Fruit fly (Drosophila melanogaster) whole organism, prepupa: ENCODE results near the gene CG6276.

Source experiments
- CG8119 ChIP-seq: fragments of 200-800 bp; sonication (Bioruptor generic); IDR thresholded peaks from 3 replicates; pipeline ENCODE4 v1.3.6; 2022; ENCODE audit warnings: missing biosample characterization, missing genetic modification characterization
- Hr39 ChIP-seq: fragments of 200-800 bp; sonication (Bioruptor generic); optimal IDR thresholded peaks from 2 replicates; lab custom pipeline; 2016; ENCODE audit warnings: missing biosample characterization, missing genetic modification characterization
- dsx ChIP-seq: fragments of 200-800 bp; optimal IDR thresholded peaks from 3 replicates; lab custom pipeline; 2019; ENCODE audit warnings: missing biosample characterization, mild to moderate bottlenecking, missing genetic modification characterization, moderate library complexity; ENCODE audit not compliant: poor library complexity, severe bottlenecking
- net ChIP-seq: fragments of 200-800 bp; sonication (Bioruptor generic); optimal IDR thresholded peaks from 3 replicates; lab custom pipeline; 2016; ENCODE audit warnings: missing biosample characterization, missing genetic modification characterization

DNA sequence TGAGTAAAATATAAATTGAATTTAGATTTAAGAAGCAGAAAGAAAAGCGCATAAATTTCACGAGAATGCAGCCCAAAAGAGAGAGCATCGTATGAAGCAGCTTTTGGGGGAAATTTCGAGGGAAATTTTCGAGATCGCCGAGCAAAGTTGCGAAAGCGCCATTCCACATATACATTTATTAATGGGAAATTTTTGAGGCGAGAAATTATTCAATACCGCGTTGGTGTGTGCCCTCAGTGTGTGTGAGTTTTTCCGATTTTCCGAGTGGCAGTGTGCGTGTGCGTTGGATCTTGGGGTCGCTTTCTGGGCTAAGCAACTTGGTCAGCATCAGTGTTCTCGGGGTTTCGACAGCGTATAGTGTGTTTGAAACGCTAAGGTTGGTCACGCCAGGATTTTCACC is 9.9 kb downstream of the CG6276 start, which contains the start of gene Tm2:
- TF ChIP-seq Hr39 (GFP tag; lab: Kevin White, UChicago) (no peak), CG8119 (GFP tag; lab: Robert Waterston, UW) (no peak), net (GFP tag; lab: Kevin White, UChicago) (no peak), dsx (GFP tag; lab: Kevin White, UChicago) (no peak)
